Worm (Caenorhabditis elegans): ENCODE measurements around the gene D2045.7.

DNA sequence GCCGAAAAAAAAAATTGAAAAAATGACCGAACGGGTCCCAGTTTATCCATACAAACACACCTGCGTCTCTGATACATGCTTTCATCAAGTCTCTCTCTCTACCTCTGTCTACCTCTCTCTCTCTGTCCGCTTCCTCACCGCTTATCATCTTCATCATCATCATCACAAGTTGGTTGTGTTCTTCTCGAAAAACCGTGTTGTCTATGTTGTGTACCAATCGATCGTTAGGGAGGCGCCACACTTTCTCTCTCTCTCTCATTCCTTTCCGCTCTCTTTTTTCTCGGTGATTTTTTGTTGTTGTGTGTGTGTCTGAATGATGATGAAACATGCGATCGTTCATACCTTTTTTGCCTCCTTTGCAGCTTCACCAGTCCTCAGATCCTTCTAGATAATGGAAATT is 15.6 kb upstream of the D2045.7 start:
- TF ChIP-seq zag-1 (tag; optimal IDR thresholded peaks at IDR 0.05) (no peak), nhr-12 (tag; optimal IDR thresholded peaks at IDR 0.05) (no peak)
